Worm (Caenorhabditis elegans): Measurements from ENCODE around the gene htp-2.

DNA sequence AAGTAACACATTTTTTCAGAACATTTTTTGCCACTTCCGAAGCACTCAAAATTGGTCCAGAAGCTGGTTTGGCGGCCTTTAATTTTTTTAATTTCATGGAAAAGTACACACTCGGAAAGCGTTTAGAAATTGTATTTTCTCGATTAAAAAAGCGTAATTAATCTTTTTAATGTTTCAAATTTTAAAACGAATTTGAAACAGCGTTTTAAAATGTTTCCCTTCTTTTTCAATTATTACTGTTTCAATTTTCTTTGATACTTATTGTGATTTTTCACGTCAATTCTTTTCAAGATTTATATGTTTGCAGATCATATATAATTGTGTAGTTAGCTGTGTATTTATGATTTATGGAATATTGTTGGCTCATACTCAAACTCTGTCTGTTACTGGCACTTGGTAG is 44.7 kb downstream of the htp-2 start, which contains the start of gene acr-25:
- TF ChIP-seq him-1 (tag; optimal IDR thresholded peaks at IDR 0.05), result no peak
- no peak for TF ChIP-seq dao-5 (tag; optimal IDR thresholded peaks at IDR 0.05)
- TF ChIP-seq W03F9.2 (tag; optimal IDR thresholded peaks at IDR 0.05), result no peak
